Fruit fly (Drosophila melanogaster) whole organism, pupa: ENCODE measurements around the gene CG34293.

Experiments
- CG10348 ChIP-seq: fragments of 200-800 bp; sonication (Bioruptor generic); IDR thresholded peaks from 2 replicates; pipeline ENCODE4 v1.3.6; 2022; ENCODE audit warnings: missing biosample characterization, missing genetic modification characterization
- CG12605 ChIP-seq: fragments of 200-800 bp; sonication (Bioruptor generic); IDR thresholded peaks from 2 replicates; pipeline ENCODE4 v1.3.6; 2022; ENCODE audit warnings: missing biosample characterization, missing genetic modification characterization
- CG13204 ChIP-seq: fragments of 200-800 bp; sonication (Bioruptor generic); optimal IDR thresholded peaks from 2 replicates; lab custom pipeline; 2018; ENCODE audit warnings: missing biosample characterization, mild to moderate bottlenecking, missing genetic modification characterization, moderate library complexity
- CG14655 ChIP-seq: fragments of 200-800 bp; sonication (Bioruptor generic); optimal IDR thresholded peaks from 3 replicates; lab custom pipeline; 2017; ENCODE audit warnings: mild to moderate bottlenecking, missing biosample characterization, missing genetic modification reagents, missing genetic modification characterization
- CG15710 ChIP-seq: fragments of 200-800 bp; sonication (Bioruptor generic); optimal IDR thresholded peaks from 2 replicates; lab custom pipeline; 2018; ENCODE audit warnings: missing biosample characterization, mild to moderate bottlenecking, missing genetic modification characterization, moderate library complexity
- CG17806 ChIP-seq: fragments of 200-800 bp; sonication (Bioruptor generic); optimal IDR thresholded peaks from 2 replicates; lab custom pipeline; 2018; ENCODE audit warnings: missing biosample characterization, mild to moderate bottlenecking, missing genetic modification characterization, moderate library complexity
- CG32121 ChIP-seq: fragments of 200-800 bp; sonication (Bioruptor generic); IDR thresholded peaks from 2 replicates; pipeline ENCODE4 v1.3.6; 2022; ENCODE audit warnings: missing biosample characterization, missing genetic modification characterization
- CG34367 ChIP-seq: fragments of 200-800 bp; sonication (Bioruptor generic); optimal IDR thresholded peaks from 2 replicates; lab custom pipeline; 2018; ENCODE audit warnings: missing biosample characterization, mild to moderate bottlenecking, missing genetic modification characterization
- CG4496 ChIP-seq: fragments of 200-800 bp; sonication (Bioruptor generic); IDR thresholded peaks from 3 replicates; pipeline ENCODE4 v1.3.6; 2022; ENCODE audit warnings: missing biosample characterization, missing genetic modification characterization
- CG8159 ChIP-seq: fragments of 200-800 bp; sonication (Bioruptor generic); optimal IDR thresholded peaks from 3 replicates; lab custom pipeline; 2018; ENCODE audit warnings: missing biosample characterization, mild to moderate bottlenecking, missing genetic modification characterization, moderate library complexity
- CG8301 ChIP-seq: fragments of 200-800 bp; sonication (Bioruptor generic); optimal IDR thresholded peaks from 2 replicates; lab custom pipeline; 2018; ENCODE audit warnings: missing biosample characterization, mild to moderate bottlenecking, missing genetic modification characterization
- CG9948 ChIP-seq: fragments of 200-800 bp; sonication (Bioruptor generic); optimal IDR thresholded peaks from 2 replicates; lab custom pipeline; 2018; ENCODE audit warnings: missing biosample characterization, mild to moderate bottlenecking, missing genetic modification characterization, moderate library complexity
- D1 ChIP-seq: fragments of 200-800 bp; sonication (Bioruptor generic); optimal IDR thresholded peaks from 2 replicates; lab custom pipeline; 2018; ENCODE audit warnings: missing biosample characterization, mild to moderate bottlenecking, missing genetic modification characterization, moderate library complexity
- EcR ChIP-seq: fragments of 200-800 bp; sonication (Bioruptor generic); optimal IDR thresholded peaks from 3 replicates; lab custom pipeline; 2019; ENCODE audit warnings: missing biosample characterization, missing genetic modification characterization, mild to moderate bottlenecking, moderate library complexity, missing genetic modification reagents
- Ets98B ChIP-seq: fragments of 200-800 bp; sonication (Bioruptor generic); IDR thresholded peaks from 2 replicates; pipeline ENCODE4 v1.3.6; 2022; ENCODE audit warnings: missing biosample characterization, missing genetic modification characterization
- Pif1A ChIP-seq: fragments of 200-800 bp; sonication (Bioruptor generic); optimal IDR thresholded peaks from 3 replicates; lab custom pipeline; 2016; ENCODE audit warnings: missing biosample characterization, missing genetic modification characterization
- Pif1B ChIP-seq: fragments of 200-800 bp; sonication (Bioruptor generic); optimal IDR thresholded peaks from 3 replicates; lab custom pipeline; 2016; ENCODE audit warnings: missing biosample characterization, missing genetic modification characterization
- Snoo ChIP-seq: fragments of 200-800 bp; sonication (Bioruptor generic); optimal IDR thresholded peaks from 3 replicates; lab custom pipeline; 2017; ENCODE audit warnings: missing biosample characterization, mild to moderate bottlenecking, missing genetic modification characterization, inconsistent platforms
- fd96Ca ChIP-seq: fragments of 200-800 bp; sonication (Bioruptor generic); IDR thresholded peaks from 3 replicates; pipeline ENCODE4 v1.3.6; 2022; ENCODE audit warnings: missing biosample characterization, missing genetic modification characterization
- gl ChIP-seq: fragments of 200-800 bp; sonication (Bioruptor generic); optimal IDR thresholded peaks from 2 replicates; lab custom pipeline; 2018; ENCODE audit warnings: missing biosample characterization, mild to moderate bottlenecking, missing genetic modification characterization
- rn ChIP-seq: fragments of 200-800 bp; sonication (Bioruptor generic); IDR thresholded peaks from 2 replicates; pipeline ENCODE4 v1.3.6; 2022; ENCODE audit warnings: missing biosample characterization, missing genetic modification characterization

Gene CG34293

dm6 chr3R:27197581-27197980 lies 32.2 kb upstream of the CG34293 start:
- no peak for TF ChIP-seq EcR (GFP tag; lab: Kevin White, UChicago)
- TF ChIP-seq Pif1B = no peak
- no peak for TF ChIP-seq Ets98B (GFP tag; lab: Robert Waterston, UW)
- TF ChIP-seq Pif1A (GFP tag; lab: Kevin White, UChicago) = peak; percentile 46
- TF ChIP-seq rn (GFP tag; lab: Robert Waterston, UW) = no peak
- no peak for TF ChIP-seq CG13204
- TF ChIP-seq fd96Ca (GFP tag; lab: Robert Waterston, UW) = no peak
- peak; percentile 50 for TF ChIP-seq CG14655
- no peak for TF ChIP-seq D1
- no peak for TF ChIP-seq CG32121 (GFP tag; lab: Robert Waterston, UW)
- TF ChIP-seq CG9948 (tag; lab: Kevin White, UChicago) = peak; percentile 67
- TF ChIP-seq CG8301 = peak; percentile 30
- TF ChIP-seq gl (tag; lab: Kevin White, UChicago) = no peak
- no peak for TF ChIP-seq Snoo
- peak; percentile 63 for TF ChIP-seq CG17806 (tag; lab: Kevin White, UChicago)
- TF ChIP-seq CG10348 (GFP tag; lab: Robert Waterston, UW) = no peak
- peak; percentile 68 for TF ChIP-seq CG8159 (tag; lab: Kevin White, UChicago)
- TF ChIP-seq CG34367 (tag; lab: Kevin White, UChicago) = peak; percentile 15
- TF ChIP-seq CG4496 (GFP tag; lab: Robert Waterston, UW) = no peak
- TF ChIP-seq CG15710 (tag; lab: Kevin White, UChicago) = peak; percentile 34
- TF ChIP-seq CG12605 (GFP tag; lab: Robert Waterston, UW) = no peak

- TF ChIP-seq fd96Ca (GFP tag; lab: Robert Waterston, UW) (no peak), Pif1B (no peak), D1 (no peak), rn (GFP tag; lab: Robert Waterston, UW) (no peak), CG12605 (GFP tag; lab: Robert Waterston, UW) (no peak), CG8159 (tag; lab: Kevin White, UChicago) (no peak), CG32121 (GFP tag; lab: Robert Waterston, UW) (no peak), CG13204 (no peak), CG10348 (GFP tag; lab: Robert Waterston, UW) (no peak)
Measured at dm6 chr3R:27196866-27197265, 31.5 kb upstream of the CG34293 start.

- TF ChIP-seq CG10348 (GFP tag; lab: Robert Waterston, UW) (no peak), CG13204 (peak; percentile 35), CG8301 (no peak), Ets98B (GFP tag; lab: Robert Waterston, UW) (peak; percentile 40; the same call in 1 of the 2 replicates), CG9948 (tag; lab: Kevin White, UChicago) (no peak), EcR (GFP tag; lab: Kevin White, UChicago) (peak; percentile 28), CG32121 (GFP tag; lab: Robert Waterston, UW) (0 out of 2 replicates have a peak, but pooled peaks have one; percentile 27), CG34367 (tag; lab: Kevin White, UChicago) (no peak), fd96Ca (GFP tag; lab: Robert Waterston, UW) (0 out of 3 replicates have a peak, but pooled peaks have one; percentile 37), gl (tag; lab: Kevin White, UChicago) (peak; percentile 14), Pif1B (peak; percentile 10), CG15710 (tag; lab: Kevin White, UChicago) (no peak), CG12605 (GFP tag; lab: Robert Waterston, UW) (no peak), rn (GFP tag; lab: Robert Waterston, UW) (no peak), Snoo (peak; percentile 31), CG17806 (tag; lab: Kevin White, UChicago) (no peak)
- TF ChIP-seq, all 21 proteins: peak for 8
Measured at dm6 chr3R:27194106-27194505, 28.7 kb upstream of the CG34293 start, which contains the start of gene Ser. Ser (minus strand) TSS chr3R:27194267.

- TF ChIP-seq CG8301 (peak; percentile 58), CG15710 (tag; lab: Kevin White, UChicago) (peak; percentile 41), Ets98B (GFP tag; lab: Robert Waterston, UW) (peak; percentile 17; the same call in 1 of the 2 replicates), CG9948 (tag; lab: Kevin White, UChicago) (peak; percentile 22), CG34367 (tag; lab: Kevin White, UChicago) (peak; percentile 23), CG4496 (GFP tag; lab: Robert Waterston, UW) (peak; percentile 77), Pif1A (GFP tag; lab: Kevin White, UChicago) (no peak), CG32121 (GFP tag; lab: Robert Waterston, UW) (peak; percentile 46; the same call in 1 of the 2 replicates), Pif1B (no peak), gl (tag; lab: Kevin White, UChicago) (no peak), CG17806 (tag; lab: Kevin White, UChicago) (peak; percentile 47), CG10348 (GFP tag; lab: Robert Waterston, UW) (no peak), CG14655 (peak; percentile 62), CG8159 (tag; lab: Kevin White, UChicago) (peak; percentile 35), CG12605 (GFP tag; lab: Robert Waterston, UW) (no peak), EcR (GFP tag; lab: Kevin White, UChicago) (no peak), rn (GFP tag; lab: Robert Waterston, UW) (0 out of 2 replicates have a peak, but pooled peaks have one; percentile 21)
Measured at dm6 chr3R:27193079-27193478, 27.7 kb upstream of the CG34293 start.

dm6 chr3R:27186849-27187248 lies 21.5 kb upstream of the CG34293 start:
- TF ChIP-seq CG14655 (no peak), Snoo (no peak), fd96Ca (GFP tag; lab: Robert Waterston, UW) (no peak), Pif1B (no peak), EcR (GFP tag; lab: Kevin White, UChicago) (no peak), CG10348 (GFP tag; lab: Robert Waterston, UW) (no peak), CG8301 (no peak), CG8159 (tag; lab: Kevin White, UChicago) (no peak), rn (GFP tag; lab: Robert Waterston, UW) (no peak), Pif1A (GFP tag; lab: Kevin White, UChicago) (no peak), CG13204 (no peak), CG17806 (tag; lab: Kevin White, UChicago) (no peak), Ets98B (GFP tag; lab: Robert Waterston, UW) (no peak), CG34367 (tag; lab: Kevin White, UChicago) (no peak), CG32121 (GFP tag; lab: Robert Waterston, UW) (no peak), CG4496 (GFP tag; lab: Robert Waterston, UW) (no peak), CG15710 (tag; lab: Kevin White, UChicago) (no peak), CG12605 (GFP tag; lab: Robert Waterston, UW) (no peak)
